Comparison of ENCODE assay signal across 1 fruit fly cellular context in the genomic region with DNA sequence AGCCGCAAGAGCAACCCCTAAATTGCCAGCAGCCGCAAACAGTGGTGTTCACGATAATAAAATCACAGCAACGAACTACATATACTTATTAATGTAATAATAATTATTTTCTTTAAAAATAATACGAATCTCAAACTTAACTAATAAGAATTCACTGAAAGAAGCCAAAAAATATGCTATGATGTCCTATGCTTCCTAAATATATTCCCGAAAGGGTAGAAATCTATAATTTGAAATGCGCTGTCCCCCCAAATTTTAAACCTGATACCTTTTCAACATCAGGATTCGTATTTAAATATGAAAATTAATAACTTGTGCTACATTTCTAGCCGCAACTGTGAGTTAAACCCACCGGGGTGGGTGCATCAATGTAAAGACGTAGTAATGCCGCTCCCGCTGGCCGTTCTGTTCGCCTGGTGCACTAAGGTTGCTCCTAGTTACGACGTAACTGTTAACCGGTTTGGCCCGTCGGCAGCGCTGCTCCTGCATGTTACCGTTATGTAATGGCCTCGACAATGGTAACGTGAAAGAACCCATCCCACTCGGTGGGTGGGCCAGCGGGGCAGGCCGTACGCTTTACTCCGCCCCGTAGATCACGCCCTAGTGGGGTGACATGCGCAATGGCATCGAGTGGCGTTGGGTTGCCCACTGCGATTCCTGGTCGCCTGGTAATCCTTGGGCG.
TF ChIP-seq lines count a peak whose summit lies in the region.

No protein-coding gene starts in this region.

TF ChIP-seq in whole organism, embryonic, 481 proteins besides CTCF, POLR2A, EP300 and RAD21 (continued from another document):
- TF ChIP-seq lab (GFP tag; optimal IDR thresholded peaks at IDR 0.05; lab: Kevin White, UChicago): peak; percentile 84
- peak; percentile 83 for TF ChIP-seq PHDP (tag; optimal IDR thresholded peaks at IDR 0.05; lab: Kevin White, UChicago)
- no peak for TF ChIP-seq mirr (GFP tag; optimal IDR thresholded peaks at IDR 0.05; lab: Kevin White, UChicago)
- peak; percentile 47 for TF ChIP-seq CG9215 (GFP tag; IDR thresholded peaks at IDR 0.05; lab: Robert Waterston, UW)
- peak; percentile 57 for TF ChIP-seq CG8478 (optimal IDR thresholded peaks at IDR 0.05; lab: Kevin White, UChicago)
- TF ChIP-seq CG16815 (GFP tag; optimal IDR thresholded peaks at IDR 0.05; lab: Kevin White, UChicago): peak; percentile 85
- peak; percentile 47 for TF ChIP-seq CG17612 (GFP tag; IDR thresholded peaks at IDR 0.05; lab: Robert Waterston, UW)
- no peak for TF ChIP-seq CG4854 (GFP tag; optimal IDR thresholded peaks at IDR 0.05; lab: Kevin White, UChicago)
- peak; percentile 61 for TF ChIP-seq CG2116 (GFP tag; optimal IDR thresholded peaks at IDR 0.05; lab: Kevin White, UChicago)
- no peak for TF ChIP-seq aop (GFP tag; IDR thresholded peaks at IDR 0.05; lab: Robert Waterston, UW)
- TF ChIP-seq br (optimal IDR thresholded peaks at IDR 0.05; lab: Kevin White, UChicago): no peak
- TF ChIP-seq CG10959 (GFP tag; IDR thresholded peaks at IDR 0.05; lab: Robert Waterston, UW): peak; percentile 64; the same call in 1 of the 2 replicates
- peak; percentile 85 for TF ChIP-seq Xrp1 (GFP tag; IDR thresholded peaks at IDR 0.05; lab: Robert Waterston, UW)
- no peak for TF ChIP-seq fu2 (GFP tag; optimal IDR thresholded peaks at IDR 0.05; lab: Kevin White, UChicago)
- no peak for TF ChIP-seq Doc2 (GFP tag; IDR thresholded peaks at IDR 0.05; lab: Robert Waterston, UW)
- no peak for TF ChIP-seq lov (optimal IDR thresholded peaks at IDR 0.05; lab: Kevin White, UChicago)
- no peak for TF ChIP-seq lov (GFP tag; IDR thresholded peaks at IDR 0.05; lab: Robert Waterston, UW)
- peak in 1 of 2 experiments; percentile 81 for TF ChIP-seq Eip74EF (GFP tag; optimal IDR thresholded peaks at IDR 0.05; lab: Kevin White, UChicago)
- peak; percentile 95 for TF ChIP-seq CG7556 (GFP tag; optimal IDR thresholded peaks at IDR 0.05; lab: Kevin White, UChicago)
- TF ChIP-seq CG13775 (GFP tag; optimal IDR thresholded peaks at IDR 0.05; lab: Kevin White, UChicago): peak; percentile 88
- peak; percentile 82 for TF ChIP-seq CG6854 (GFP tag; optimal IDR thresholded peaks at IDR 0.05; lab: Kevin White, UChicago)
- peak; percentile 15 for TF ChIP-seq NC2β (GFP tag; optimal IDR thresholded peaks at IDR 0.05; lab: Kevin White, UChicago)
- peak; percentile 94 for TF ChIP-seq CG8924 (tag; optimal IDR thresholded peaks at IDR 0.05; lab: Kevin White, UChicago)
- TF ChIP-seq ac (GFP tag; optimal IDR thresholded peaks at IDR 0.05; lab: Kevin White, UChicago): peak; percentile 88
- TF ChIP-seq Bgb (GFP tag; IDR thresholded peaks at IDR 0.05; lab: Robert Waterston, UW; ENCODE audit: partially characterized antibody): peak; percentile 55; the same call in 1 of the 2 replicates
- TF ChIP-seq Poxn (GFP tag; IDR thresholded peaks at IDR 0.05; lab: Robert Waterston, UW): no peak
- TF ChIP-seq nmo (GFP tag; optimal IDR thresholded peaks at IDR 0.05; lab: Kevin White, UChicago): peak; percentile 92
- TF ChIP-seq Abd-B (GFP tag; optimal IDR thresholded peaks at IDR 0.05; lab: Kevin White, UChicago): peak; percentile 73
- TF ChIP-seq Ravus (GFP tag; IDR thresholded peaks at IDR 0.05; lab: Robert Waterston, UW): no peak
- TF ChIP-seq Bteb2 (GFP tag; optimal IDR thresholded peaks at IDR 0.05; lab: Kevin White, UChicago): no peak
- TF ChIP-seq usp (GFP tag; optimal IDR thresholded peaks at IDR 0.05; lab: Kevin White, UChicago): no peak
- no peak for TF ChIP-seq disco-r (GFP tag; optimal IDR thresholded peaks at IDR 0.05; lab: Kevin White, UChicago)
- TF ChIP-seq CG16779 (GFP tag; IDR thresholded peaks at IDR 0.05; lab: Robert Waterston, UW): no peak
- TF ChIP-seq slp2 (GFP tag; optimal IDR thresholded peaks at IDR 0.05; lab: Kevin White, UChicago): no peak
- TF ChIP-seq ttk (GFP tag; IDR thresholded peaks at IDR 0.05; lab: Robert Waterston, UW): peak; percentile 62
- TF ChIP-seq fd3F (GFP tag; optimal IDR thresholded peaks at IDR 0.05; lab: Kevin White, UChicago): peak; percentile 65
- no peak for TF ChIP-seq MBD-R2 (GFP tag; IDR thresholded peaks at IDR 0.05; lab: Robert Waterston, UW)
- TF ChIP-seq dimm (GFP tag; IDR thresholded peaks at IDR 0.05; lab: Robert Waterston, UW): no peak
- TF ChIP-seq gfzf (GFP tag; optimal IDR thresholded peaks at IDR 0.05; lab: Kevin White, UChicago): no peak
- no peak for TF ChIP-seq CG6175 (GFP tag; IDR thresholded peaks at IDR 0.05; lab: Robert Waterston, UW)
- TF ChIP-seq Oli (tag; optimal IDR thresholded peaks at IDR 0.05; lab: Kevin White, UChicago): peak; percentile 89
- TF ChIP-seq sd (tag; optimal IDR thresholded peaks at IDR 0.05; lab: Kevin White, UChicago): no peak
- TF ChIP-seq Bdp1 (GFP tag; optimal IDR thresholded peaks at IDR 0.05; lab: Kevin White, UChicago): peak; percentile 33
- peak; percentile 84 for TF ChIP-seq BtbVII (GFP tag; optimal IDR thresholded peaks at IDR 0.05; lab: Kevin White, UChicago)
- TF ChIP-seq E2f2 (GFP tag; IDR thresholded peaks at IDR 0.05; lab: Robert Waterston, UW): peak; percentile 21; the same call in 1 of the 2 replicates
- TF ChIP-seq BEAF-32 (GFP tag; optimal IDR thresholded peaks at IDR 0.05; lab: Kevin White, UChicago): no peak
- no peak for TF ChIP-seq emc (GFP tag; optimal IDR thresholded peaks at IDR 0.05; lab: Kevin White, UChicago)
- no peak for TF ChIP-seq ham (GFP tag; IDR thresholded peaks at IDR 0.05; lab: Robert Waterston, UW)
- TF ChIP-seq odd (GFP tag; optimal IDR thresholded peaks at IDR 0.05; lab: Kevin White, UChicago): peak; percentile 83
- TF ChIP-seq Adf1 (GFP tag; IDR thresholded peaks at IDR 0.05; lab: Robert Waterston, UW): peak; percentile 80; the same call in 1 of the 2 replicates
- peak; percentile 86 for TF ChIP-seq CG15269 (tag; optimal IDR thresholded peaks at IDR 0.05; lab: Kevin White, UChicago)
